Fruit fly (Drosophila melanogaster) whole organism, embryonic: ENCODE measurements around the gene Ts.

ENCODE experiments used
- CG18011 ChIP-seq: fragments of 200-800 bp; sonication (Bioruptor generic); optimal IDR thresholded peaks from 2 replicates; lab custom pipeline; 2017; ENCODE audit warnings: missing biosample characterization, missing genetic modification characterization, mild to moderate bottlenecking, moderate library complexity, missing genotype
- CG3065 ChIP-seq: fragments of 200-800 bp; sonication (Bioruptor generic); optimal IDR thresholded peaks from 2 replicates; lab custom pipeline; 2016; ENCODE audit warnings: missing biosample characterization, missing genetic modification characterization
- CG34224 ChIP-seq: fragments of 200-800 bp; sonication (Bioruptor generic); IDR thresholded peaks from 3 replicates; pipeline ENCODE4 v1.3.6; 2022; ENCODE audit warnings: missing biosample characterization, missing genetic modification characterization; ENCODE audit not compliant: partially characterized antibody
- Ptx1 ChIP-seq: fragments of 200-800 bp; sonication (Bioruptor generic); IDR thresholded peaks from 2 replicates; pipeline ENCODE4 v1.3.6; 2022; ENCODE audit warnings: missing biosample characterization, missing genetic modification characterization
- bcd ChIP-seq: fragments of 200-800 bp; sonication (Bioruptor generic); optimal IDR thresholded peaks from 2 replicates; lab custom pipeline; 2017; ENCODE audit warnings: missing biosample characterization, mild to moderate bottlenecking, missing genetic modification characterization
- cas ChIP-seq: fragments of 200-800 bp; sonication (Bioruptor generic); IDR thresholded peaks from 2 replicates; pipeline ENCODE4 v1.3.6; 2022; ENCODE audit warnings: missing biosample characterization, missing genetic modification characterization
- ci ChIP-seq: fragments of 200-800 bp; sonication (Bioruptor generic); IDR thresholded peaks from 3 replicates; pipeline ENCODE4 v1.3.6; 2022; ENCODE audit warnings: missing biosample characterization, missing genetic modification characterization
- ewg ChIP-seq: fragments of 200-800 bp; sonication (Bioruptor generic); optimal IDR thresholded peaks from 3 replicates; lab custom pipeline; 2017; ENCODE audit warnings: mild to moderate bottlenecking, missing biosample characterization, missing genetic modification reagents, missing genetic modification characterization
- unc-4 ChIP-seq: fragments of 200-800 bp; sonication (Bioruptor generic); IDR thresholded peaks from 2 replicates; pipeline ENCODE4 v1.3.6; 2022; ENCODE audit warnings: missing biosample characterization, missing genetic modification characterization; ENCODE audit not compliant: partially characterized antibody

DNA sequence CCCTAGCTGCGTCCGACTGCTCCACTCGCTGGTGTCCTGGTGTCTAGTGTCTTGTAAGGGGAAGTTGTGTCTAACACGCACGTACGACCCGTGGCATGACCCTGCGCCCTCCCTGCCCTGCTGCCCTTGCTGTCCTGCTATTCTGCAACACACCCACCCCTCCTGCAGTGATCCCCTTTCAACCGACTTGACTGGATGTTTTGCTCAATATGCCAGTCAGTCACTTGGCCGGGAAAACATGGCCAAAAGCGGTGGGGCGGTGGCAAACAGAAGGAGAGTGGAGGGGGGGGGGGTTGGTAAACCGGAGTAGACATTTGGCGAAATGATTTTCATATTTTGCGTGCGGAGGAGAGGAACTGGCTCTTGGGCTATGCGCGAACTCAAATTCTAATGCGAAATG is 38.8 kb downstream of the Ts start:
- TF ChIP-seq ewg = no peak
- no peak for TF ChIP-seq CG34224 (GFP tag; lab: Robert Waterston, UW)
- TF ChIP-seq unc-4 = no peak
- TF ChIP-seq ci = no peak
- no peak for TF ChIP-seq CG3065 (GFP tag; lab: Kevin White, UChicago)
- TF ChIP-seq Ptx1 (GFP tag; lab: Robert Waterston, UW) = no peak
- TF ChIP-seq cas = no peak
- TF ChIP-seq bcd (GFP tag; lab: Kevin White, UChicago) = no peak
- TF ChIP-seq CG18011 (GFP tag; lab: Kevin White, UChicago) = no peak
